Worm (Caenorhabditis elegans) whole organism, young adult: Measurements from ENCODE around the gene med-2.
A peak's percentile ranks its signal among the peaks of the same experiment; 100 is the strongest.

Experiments
- B0019.2 ChIP-seq: fragments of 200-800 bp; sonication (Bioruptor generic); conservative IDR thresholded peaks from 2 replicates; pipeline ENCODE4 v1.3.6; 2022; ENCODE audit warnings: missing genetic modification reagents, missing genetic modification characterization, missing compliant biosample characterization
- B0336.3 ChIP-seq: fragments of 200-800 bp; sonication (Bioruptor generic); IDR thresholded peaks from 2 replicates; pipeline ENCODE4 v1.3.6; 2022; ENCODE audit warnings: missing genetic modification characterization, missing compliant biosample characterization
- C17E4.6 ChIP-seq: fragments of 200-800 bp; sonication (Bioruptor generic); IDR thresholded peaks from 2 replicates; pipeline ENCODE4 v1.3.6; 2022; ENCODE audit warnings: missing genetic modification reagents, missing genetic modification characterization, missing compliant biosample characterization
- F22D6.2 ChIP-seq: sonication (generic microtip); optimal IDR thresholded peaks from 2 replicates; lab custom pipeline; 2016; ENCODE audit warnings: mild to moderate bottlenecking, missing genetic modification characterization, missing compliant biosample characterization
- F37B4.10 ChIP-seq: fragments of 200-800 bp; sonication (Bioruptor generic); IDR thresholded peaks from 2 replicates; pipeline ENCODE4 v1.3.6; 2022; ENCODE audit warnings: missing genetic modification characterization, missing compliant biosample characterization
- F39B2.1 ChIP-seq: fragments of 200-800 bp; sonication (Bioruptor generic); IDR thresholded peaks from 2 replicates; pipeline ENCODE4 v1.3.6; 2022; ENCODE audit warnings: missing genetic modification reagents, missing genetic modification characterization, missing compliant biosample characterization
- F49E8.2 ChIP-seq: sonication (generic microtip); optimal IDR thresholded peaks from 3 replicates; lab custom pipeline; 2017; ENCODE audit warnings: missing genetic modification characterization, mild to moderate bottlenecking, missing compliant biosample characterization, antibody characterized with exemption, moderate library complexity; ENCODE audit not compliant: insufficient read depth
- F57A8.1 ChIP-seq: fragments of 200-800 bp; sonication (Bioruptor generic); optimal IDR thresholded peaks from 2 replicates; lab custom pipeline; 2018; ENCODE audit warnings: mild to moderate bottlenecking, missing genetic modification characterization, moderate library complexity, missing compliant biosample characterization
- Y79H2A.3 ChIP-seq: fragments of 200-800 bp; sonication (Bioruptor generic); conservative IDR thresholded peaks from 2 replicates; pipeline ENCODE4 v1.3.6; 2022; ENCODE audit warnings: missing genetic modification reagents, missing genetic modification characterization, missing compliant biosample characterization
- Y95B8A.8 ChIP-seq: fragments of 200-800 bp; sonication (Bioruptor generic); IDR thresholded peaks from 2 replicates; pipeline ENCODE4 v1.3.6; 2022; ENCODE audit warnings: missing genetic modification reagents, missing genetic modification characterization, missing compliant biosample characterization
- aptf-3 ChIP-seq: fragments of 200-800 bp; sonication (Bioruptor generic); IDR thresholded peaks from 2 replicates; pipeline ENCODE4 v1.3.6; 2022; ENCODE audit warnings: missing genetic modification characterization, missing compliant biosample characterization
- attf-5 ChIP-seq: fragments of 200-800 bp; sonication (Bioruptor generic); optimal IDR thresholded peaks from 2 replicates; lab custom pipeline; 2018; ENCODE audit warnings: mild to moderate bottlenecking, missing genetic modification characterization, missing compliant biosample characterization
- ceh-40 ChIP-seq: fragments of 200-800 bp; sonication (Bioruptor generic); IDR thresholded peaks from 2 replicates; pipeline ENCODE4 v1.3.6; 2022; ENCODE audit warnings: missing genetic modification characterization, missing compliant biosample characterization
- chd-7 ChIP-seq: sonication (generic microtip); optimal IDR thresholded peaks from 2 replicates; lab custom pipeline; 2016; ENCODE audit warnings: mild to moderate bottlenecking, missing genetic modification characterization, moderate library complexity, missing compliant biosample characterization
- dox-1 ChIP-seq: fragments of 200-800 bp; sonication (Bioruptor generic); IDR thresholded peaks from 2 replicates; pipeline ENCODE4 v1.3.6; 2022; ENCODE audit warnings: missing genetic modification reagents, missing genetic modification characterization, missing compliant biosample characterization
- egl-44 ChIP-seq: fragments of 200-800 bp; sonication (Bioruptor generic); IDR thresholded peaks from 2 replicates; pipeline ENCODE4 v1.3.6; 2022; ENCODE audit warnings: missing genetic modification reagents, missing genetic modification characterization, missing compliant biosample characterization
- fkh-3 ChIP-seq: sonication (generic microtip); optimal IDR thresholded peaks from 2 replicates; lab custom pipeline; 2016; ENCODE audit warnings: mild to moderate bottlenecking, missing genetic modification characterization, missing compliant biosample characterization
- gei-17 ChIP-seq: fragments of 200-800 bp; sonication (Bioruptor generic); optimal IDR thresholded peaks from 2 replicates; lab custom pipeline; 2018; ENCODE audit warnings: mild to moderate bottlenecking, missing genetic modification characterization, missing compliant biosample characterization
- him-1 ChIP-seq: sonication (generic microtip); optimal IDR thresholded peaks from 2 replicates; lab custom pipeline; 2016; ENCODE audit warnings: missing genotype, missing genetic modification reagents, missing genetic modification characterization, missing compliant biosample characterization
- hlh-12 ChIP-seq: sonication (generic microtip); optimal IDR thresholded peaks from 2 replicates; lab custom pipeline; 2016; ENCODE audit warnings: missing genetic modification characterization, missing compliant biosample characterization
- hmg-1.2 ChIP-seq: fragments of 200-800 bp; sonication (Bioruptor generic); IDR thresholded peaks from 2 replicates; pipeline ENCODE4 v1.3.6; 2022; ENCODE audit warnings: missing genetic modification reagents, missing genetic modification characterization, missing compliant biosample characterization
- let-526 ChIP-seq: fragments of 200-800 bp; sonication (Bioruptor generic); IDR thresholded peaks from 2 replicates; pipeline ENCODE4 v1.3.6; 2022; ENCODE audit warnings: missing genetic modification reagents, missing genetic modification characterization, missing compliant biosample characterization
- let-607 ChIP-seq, 2 experiments: fragments of 200-800 bp in 1 of 2; sonication (Bioruptor generic) in 1 of 2; sonication (generic microtip) in 1 of 2; optimal IDR thresholded peaks; 2 replicates each; lab custom pipeline; 2016 to 2018; ENCODE audit warnings: mild to moderate bottlenecking in 2 of 2, missing compliant biosample characterization in 2 of 2, missing genetic modification characterization in 2 of 2, moderate library complexity in 2 of 2, missing genotype in 1 of 2
- lir-1 ChIP-seq: fragments of 200-800 bp; sonication (Bioruptor generic); conservative IDR thresholded peaks from 2 replicates; pipeline ENCODE4 v1.3.6; 2022; ENCODE audit warnings: missing genetic modification reagents, missing genetic modification characterization, missing compliant biosample characterization
- lsl-1 ChIP-seq: fragments of 200-800 bp; sonication (Bioruptor generic); optimal IDR thresholded peaks from 2 replicates; lab custom pipeline; 2018; ENCODE audit warnings: mild to moderate bottlenecking, missing genetic modification characterization, moderate library complexity, missing compliant biosample characterization
- madf-3 ChIP-seq: fragments of 200-800 bp; sonication (Bioruptor generic); IDR thresholded peaks from 2 replicates; pipeline ENCODE4 v1.3.6; 2022; ENCODE audit warnings: missing genetic modification reagents, missing genetic modification characterization, missing compliant biosample characterization
- madf-6 ChIP-seq: fragments of 200-800 bp; sonication (Bioruptor generic); IDR thresholded peaks from 2 replicates; pipeline ENCODE4 v1.3.6; 2022; ENCODE audit warnings: missing genetic modification reagents, missing genetic modification characterization, missing compliant biosample characterization
- madf-8 ChIP-seq: fragments of 200-800 bp; sonication (Bioruptor generic); conservative IDR thresholded peaks from 2 replicates; pipeline ENCODE4 v1.3.6; 2022; ENCODE audit warnings: missing genetic modification reagents, missing genetic modification characterization, missing compliant biosample characterization
- mcd-1 ChIP-seq: fragments of 200-800 bp; sonication (Bioruptor generic); IDR thresholded peaks from 2 replicates; pipeline ENCODE4 v1.3.6; 2022; ENCODE audit warnings: missing genetic modification reagents, missing genetic modification characterization, missing compliant biosample characterization
- mxl-1 ChIP-seq: sonication (generic microtip); optimal IDR thresholded peaks from 2 replicates; lab custom pipeline; 2016; ENCODE audit warnings: missing genetic modification characterization, missing compliant biosample characterization
- nhr-179 ChIP-seq: sonication (generic microtip); optimal IDR thresholded peaks from 2 replicates; lab custom pipeline; 2016; ENCODE audit warnings: mild to moderate bottlenecking, missing genetic modification characterization, missing compliant biosample characterization
- nhr-27 ChIP-seq: fragments of 200-800 bp; sonication (Bioruptor generic); optimal IDR thresholded peaks from 2 replicates; lab custom pipeline; 2018; ENCODE audit warnings: mild to moderate bottlenecking, missing genetic modification characterization, moderate library complexity, missing compliant biosample characterization
- nhr-80 ChIP-seq: sonication (generic microtip); optimal IDR thresholded peaks from 2 replicates; lab custom pipeline; 2016; ENCODE audit warnings: missing genetic modification characterization, missing compliant biosample characterization
- snpc-1.3 ChIP-seq: sonication (generic microtip); optimal IDR thresholded peaks from 2 replicates; lab custom pipeline; 2017; ENCODE audit warnings: missing genetic modification characterization, mild to moderate bottlenecking, missing compliant biosample characterization, antibody characterized with exemption, moderate library complexity, missing genotype, missing genetic modification reagents; ENCODE audit not compliant: insufficient read depth
- tlf-1 ChIP-seq: fragments of 200-800 bp; sonication (Bioruptor generic); optimal IDR thresholded peaks from 2 replicates; lab custom pipeline; 2018; ENCODE audit warnings: mild to moderate bottlenecking, missing genetic modification characterization, missing compliant biosample characterization
- zfh-2 ChIP-seq: fragments of 200-800 bp; sonication (Bioruptor generic); conservative IDR thresholded peaks from 2 replicates; pipeline ENCODE4 v1.3.6; 2022; ENCODE audit warnings: missing genetic modification reagents, missing genetic modification characterization, missing compliant biosample characterization
- ztf-22 ChIP-seq: fragments of 200-800 bp; sonication (Bioruptor generic); optimal IDR thresholded peaks from 2 replicates; lab custom pipeline; 2018; ENCODE audit warnings: mild to moderate bottlenecking, missing genetic modification characterization, moderate library complexity, missing compliant biosample characterization
- ztf-25 ChIP-seq: fragments of 200-800 bp; sonication (Bioruptor generic); IDR thresholded peaks from 2 replicates; pipeline ENCODE4 v1.3.6; 2022; ENCODE audit warnings: missing genetic modification reagents, missing genetic modification characterization, missing compliant biosample characterization
- ztf-26 ChIP-seq: sonication (generic microtip); optimal IDR thresholded peaks from 2 replicates; lab custom pipeline; 2017; ENCODE audit warnings: missing genetic modification characterization, missing compliant biosample characterization
- ztf-28 ChIP-seq: fragments of 200-800 bp; sonication (Bioruptor generic); IDR thresholded peaks from 2 replicates; pipeline ENCODE4 v1.3.6; 2022; ENCODE audit warnings: missing genetic modification reagents, missing genetic modification characterization, missing compliant biosample characterization

Gene med-2

DNA sequence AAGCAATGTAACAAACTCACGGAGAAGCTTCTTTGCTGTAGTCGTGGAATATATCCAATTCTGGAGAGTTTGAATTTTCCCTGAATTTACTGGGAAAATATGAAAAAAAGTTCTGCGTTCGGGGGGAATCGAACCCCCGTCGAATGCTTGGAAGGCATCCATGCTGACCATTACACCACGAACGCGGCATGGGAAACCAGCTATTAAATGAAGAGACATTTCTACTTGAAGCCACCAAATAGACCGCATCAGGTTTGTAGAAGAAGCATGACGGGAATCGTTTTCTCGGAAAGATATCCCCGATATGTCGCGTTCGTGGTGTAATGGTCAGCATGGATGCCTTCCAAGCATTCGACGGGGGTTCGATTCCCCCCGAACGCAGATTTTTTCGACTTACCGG, 4.2 kb downstream of the med-2 start (continued):
- TF ChIP-seq F22D6.2 (tag; lab: Kevin White, UChicago) (no peak), lir-1 (GFP tag; lab: Robert Waterston, UW) (no peak), madf-6 (peak; percentile 32; the same call in 1 of the 2 replicates), madf-3 (GFP tag; lab: Robert Waterston, UW) (0 out of 2 replicates have a peak, but pooled peaks have one; percentile 19), zfh-2 (GFP tag; lab: Robert Waterston, UW) (no peak), nhr-80 (tag; lab: Kevin White, UChicago) (no peak), lsl-1 (GFP tag; lab: Kevin White, UChicago) (peak; percentile 20), B0336.3 (GFP tag; lab: Robert Waterston, UW) (no peak), hmg-1.2 (peak; percentile 59), chd-7 (tag; lab: Kevin White, UChicago) (no peak), egl-44 (GFP tag; lab: Robert Waterston, UW) (0 out of 2 replicates have a peak, but pooled peaks have one; percentile 83), aptf-3 (GFP tag; lab: Robert Waterston, UW) (no peak), let-526 (GFP tag; lab: Robert Waterston, UW) (peak; percentile 53; the same call in 1 of the 2 replicates), ztf-25 (GFP tag; lab: Robert Waterston, UW) (0 out of 2 replicates have a peak, but pooled peaks have one; percentile 7), ztf-22 (GFP tag; lab: Kevin White, UChicago) (no peak), madf-8 (no peak), nhr-27 (no peak), let-607 (tag; optimal IDR thresholded peaks at IDR 0.05; lab: Kevin White, UChicago) (no peak), gei-17 (GFP tag; lab: Kevin White, UChicago) (no peak), fkh-3 (no peak), F57A8.1 (GFP tag; lab: Kevin White, UChicago) (no peak), F37B4.10 (no peak), F49E8.2 (tag; lab: Kevin White, UChicago) (no peak), nhr-179 (no peak), hlh-12 (tag; lab: Kevin White, UChicago) (no peak), tlf-1 (no peak), him-1 (tag; lab: Kevin White, UChicago) (no peak), snpc-1.3 (tag; lab: Kevin White, UChicago) (peak; percentile 13), C17E4.6 (GFP tag; lab: Robert Waterston, UW) (no peak), mcd-1 (peak; percentile 43; the same call in 1 of the 2 replicates), Y95B8A.8 (GFP tag; lab: Robert Waterston, UW) (no peak), ztf-26 (tag; lab: Kevin White, UChicago) (peak; percentile 26), ceh-40 (GFP tag; lab: Robert Waterston, UW) (no peak), mxl-1 (tag; lab: Kevin White, UChicago) (peak; percentile 9), B0019.2 (GFP tag; lab: Robert Waterston, UW) (no peak), F39B2.1 (GFP tag; lab: Robert Waterston, UW) (no peak), ztf-28 (no peak), attf-5 (GFP tag; lab: Kevin White, UChicago) (no peak), dox-1 (GFP tag; lab: Robert Waterston, UW) (no peak), Y79H2A.3 (GFP tag; lab: Robert Waterston, UW) (no peak)
